Worm (Caenorhabditis elegans): ENCODE results near the gene F35E8.2.

- TF ChIP-seq dmd-4 (tag; optimal IDR thresholded peaks at IDR 0.05; ENCODE audit: borderline replicate concordance), result no peak
- no peak for TF ChIP-seq sdc-2 (tag; optimal IDR thresholded peaks at IDR 0.05)
- no peak for TF ChIP-seq madf-2 (tag; optimal IDR thresholded peaks at IDR 0.05)
- no peak for TF ChIP-seq ttx-3 (tag; optimal IDR thresholded peaks at IDR 0.05)
- no peak for TF ChIP-seq unc-42 (tag; optimal IDR thresholded peaks at IDR 0.05)
- TF ChIP-seq ama-1 (optimal IDR thresholded peaks at IDR 0.05), result no peak
- TF ChIP-seq ceh-45 (GFP tag; IDR thresholded peaks at IDR 0.05), result no peak
- TF ChIP-seq fkh-10 (GFP tag; optimal IDR thresholded peaks at IDR 0.05), result no peak
- TF ChIP-seq nhr-11 (tag; optimal IDR thresholded peaks at IDR 0.05), result no peak
- no peak for TF ChIP-seq lin-11 (tag; optimal IDR thresholded peaks at IDR 0.05)
These were observed 50.0 kb downstream of the F35E8.2 start, which contains the start of gene srh-186 for ce11 chrV:15955497-15955896.

Data from whole organism, late embryonic.